Fruit fly (Drosophila melanogaster) whole organism, embryonic: Measurements from ENCODE around the gene ZIPIC.

Experiments used
- CG15514 ChIP-seq: fragments of 200-800 bp; sonication (Bioruptor generic); optimal IDR thresholded peaks from 3 replicates; lab custom pipeline; 2017; ENCODE audit warnings: missing biosample characterization, missing genetic modification characterization, mild to moderate bottlenecking, moderate library complexity, missing genetic modification reagents
- CG3281 ChIP-seq: fragments of 200-800 bp; sonication (Bioruptor generic); optimal IDR thresholded peaks from 3 replicates; lab custom pipeline; 2017; ENCODE audit warnings: missing biosample characterization, mild to moderate bottlenecking, missing genetic modification characterization
- CG8281 ChIP-seq: fragments of 200-800 bp; sonication (Bioruptor generic); optimal IDR thresholded peaks from 2 replicates; lab custom pipeline; 2018; ENCODE audit warnings: missing biosample characterization, mild to moderate bottlenecking, missing genetic modification characterization, moderate library complexity
- Pdp1 ChIP-seq, 2 experiments: fragments of 200-800 bp; sonication (Bioruptor generic); optimal IDR thresholded peaks; 3 replicates each; lab custom pipeline; 2016; ENCODE audit warnings: missing biosample characterization in 2 of 2, missing genetic modification characterization in 2 of 2, mild to moderate bottlenecking in 1 of 2, moderate library complexity in 1 of 2
- repo ChIP-seq: fragments of 200-800 bp; sonication (Bioruptor generic); optimal IDR thresholded peaks from 2 replicates; lab custom pipeline; 2016; ENCODE audit warnings: missing biosample characterization, missing genetic modification characterization
- toy ChIP-seq: fragments of 200-800 bp; sonication (Bioruptor generic); IDR thresholded peaks from 2 replicates; pipeline ENCODE4 v1.3.6; 2022; ENCODE audit warnings: missing biosample characterization, missing genetic modification characterization

DNA sequence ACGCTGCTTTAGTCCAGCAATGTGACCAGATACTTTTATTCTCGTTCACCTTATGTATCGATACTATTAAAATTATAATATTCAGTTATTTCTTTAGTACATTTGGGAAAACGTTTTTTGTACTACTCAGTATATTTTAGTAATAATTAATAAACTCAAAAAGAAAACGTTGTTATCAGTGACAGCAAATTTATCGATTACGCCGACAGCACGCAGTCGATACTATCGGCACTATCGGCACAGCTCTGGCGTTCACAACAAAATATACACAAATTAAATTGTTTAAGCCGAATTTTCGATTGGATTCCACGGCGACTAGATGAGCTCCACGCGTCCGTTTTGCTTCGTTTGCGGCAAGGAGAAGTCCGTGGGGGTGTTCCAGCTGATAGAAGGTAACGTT, 2.8 kb upstream of the ZIPIC start, which contains the start of the genes janA, Sry-alpha and Sry-beta:
- TF ChIP-seq CG3281 (GFP tag; lab: Kevin White, UChicago) (no peak), Pdp1 (GFP tag; optimal IDR thresholded peaks at IDR 0.05; lab: Kevin White, UChicago) (no peak), repo (GFP tag; lab: Kevin White, UChicago) (no peak), CG8281 (tag; lab: Kevin White, UChicago) (no peak), toy (GFP tag; lab: Robert Waterston, UW) (no peak), CG15514 (GFP tag; lab: Kevin White, UChicago) (peak; percentile 94)
